Worm (Caenorhabditis elegans): Measurements from ENCODE around the gene T25D3.3.

- TF ChIP-seq mls-2 (tag; optimal IDR thresholded peaks at IDR 0.05) (no peak), nhr-76 (tag; optimal IDR thresholded peaks at IDR 0.05) (no peak), nhr-28 (tag; optimal IDR thresholded peaks at IDR 0.05) (no peak), blmp-1 (tag; optimal IDR thresholded peaks at IDR 0.05) (no peak), M03D4.4 (tag; optimal IDR thresholded peaks at IDR 0.05) (no peak), hlh-1 (tag; optimal IDR thresholded peaks at IDR 0.05) (no peak), ztf-11 (tag; optimal IDR thresholded peaks at IDR 0.05) (no peak), unc-62 (GFP tag; optimal IDR thresholded peaks at IDR 0.05) (no peak), mab-5 (tag; optimal IDR thresholded peaks at IDR 0.05) (no peak), tbx-8 (GFP tag; optimal IDR thresholded peaks at IDR 0.05) (no peak), ceh-43 (GFP tag; optimal IDR thresholded peaks at IDR 0.05) (no peak), pha-4 (tag; optimal IDR thresholded peaks at IDR 0.05) (no peak)
Observed at ce11 chrII:151495-151894, 888 bp upstream of the T25D3.3 start.

Data from whole organism, mixed stage, embryonic.